Fruit fly (Drosophila melanogaster) whole organism, wandering third instar larva: ENCODE measurements around the gene CG11550.
A peak's percentile ranks its signal among the peaks of the same experiment; 100 is the strongest.

ENCODE experiments used
- Abd-B ChIP-seq: fragments of >200 bp; optimal IDR thresholded peaks from 2 replicates; lab custom pipeline; 2017; ENCODE audit warnings: missing biosample characterization, missing genetic modification characterization
- CG32264 ChIP-seq: fragments of 200-800 bp; sonication (Bioruptor generic); optimal IDR thresholded peaks from 2 replicates; lab custom pipeline; 2016; ENCODE audit warnings: missing biosample characterization, missing genetic modification characterization
- CG9705 ChIP-seq: fragments of 200-800 bp; sonication (Bioruptor generic); optimal IDR thresholded peaks from 2 replicates; lab custom pipeline; 2018; ENCODE audit warnings: missing biosample characterization, mild to moderate bottlenecking, missing genetic modification characterization
- CrebA ChIP-seq: fragments of 200-800 bp; sonication (Bioruptor generic); optimal IDR thresholded peaks from 2 replicates; lab custom pipeline; 2016; ENCODE audit warnings: missing biosample characterization, mild to moderate bottlenecking, missing genetic modification characterization, borderline replicate concordance
- Dfd ChIP-seq: fragments of >200 bp; optimal IDR thresholded peaks from 2 replicates; lab custom pipeline; 2017; ENCODE audit warnings: missing biosample characterization, missing genetic modification characterization
- Dif ChIP-seq: fragments of 200-275, 200-300 bp; sonication (Bioruptor generic); optimal IDR thresholded peaks from 2 replicates; lab custom pipeline; 2018; ENCODE audit warnings: missing biosample characterization, missing genetic modification characterization; ENCODE audit not compliant: partially characterized antibody
- GATAd ChIP-seq: sonication (Bioruptor generic); optimal IDR thresholded peaks from 2 replicates; lab custom pipeline; 2016; ENCODE audit warnings: missing biosample characterization, missing genetic modification characterization
- HLH106 ChIP-seq: fragments of 200-800 bp; optimal IDR thresholded peaks from 3 replicates; lab custom pipeline; 2019; ENCODE audit warnings: missing biosample characterization, mild to moderate bottlenecking, missing genetic modification characterization, moderate library complexity
- Hnf4 ChIP-seq: fragments of 200-800 bp; sonication (Bioruptor generic); optimal IDR thresholded peaks from 2 replicates; lab custom pipeline; 2016; ENCODE audit warnings: missing biosample characterization, mild to moderate bottlenecking, missing genetic modification characterization
- Hr78 ChIP-seq: fragments of >200 bp; optimal IDR thresholded peaks from 2 replicates; lab custom pipeline; 2017; ENCODE audit warnings: missing biosample characterization, missing genetic modification characterization
- Hr83 ChIP-seq: fragments of 200-300 bp; sonication (Bioruptor generic); optimal IDR thresholded peaks from 2 replicates; lab custom pipeline; 2016; ENCODE audit warnings: missing biosample characterization, mild to moderate bottlenecking, missing genetic modification characterization, moderate library complexity; ENCODE audit not compliant: poor library complexity, severe bottlenecking
- Jra ChIP-seq: sonication (Bioruptor generic); optimal IDR thresholded peaks from 2 replicates; lab custom pipeline; 2016; ENCODE audit warnings: missing biosample characterization, missing genetic modification characterization
- Mio ChIP-seq: sonication (Bioruptor generic); optimal IDR thresholded peaks from 2 replicates; lab custom pipeline; 2016; ENCODE audit warnings: missing biosample characterization, missing genetic modification characterization
- Myc ChIP-seq: fragments of >200 bp; optimal IDR thresholded peaks from 2 replicates; lab custom pipeline; 2017
- N ChIP-seq: fragments of >200 bp; optimal IDR thresholded peaks from 2 replicates; lab custom pipeline; 2018; ENCODE audit warnings: missing biosample characterization, missing external identifiers, missing genetic modification characterization
- OdsH ChIP-seq: fragments of 200-800 bp; sonication (Bioruptor generic); optimal IDR thresholded peaks from 2 replicates; lab custom pipeline; 2016; ENCODE audit warnings: missing biosample characterization, mild to moderate bottlenecking, missing genetic modification characterization
- Rel ChIP-seq, 2 experiments: fragments of 200-800 bp; sonication (Bioruptor generic) in 1 of 2; optimal IDR thresholded peaks; 2 replicates in 1 of 2; 3 replicates in 1 of 2; lab custom pipeline; 2016 to 2019; ENCODE audit warnings: mild to moderate bottlenecking in 2 of 2, missing biosample characterization in 2 of 2, missing genetic modification characterization in 2 of 2, moderate library complexity in 1 of 2
- Sp1 ChIP-seq: fragments of 200-800 bp; sonication (Bioruptor generic); optimal IDR thresholded peaks from 3 replicates; lab custom pipeline; 2019; ENCODE audit warnings: missing biosample characterization, mild to moderate bottlenecking, missing genetic modification characterization, moderate library complexity
- Vsx2 ChIP-seq: fragments of 200-300, 225-300 bp; sonication (Bioruptor generic); optimal IDR thresholded peaks from 2 replicates; lab custom pipeline; 2018; ENCODE audit warnings: missing biosample characterization, missing genetic modification characterization; ENCODE audit not compliant: partially characterized antibody
- br ChIP-seq: fragments of 200-800 bp; sonication (Bioruptor generic); optimal IDR thresholded peaks from 2 replicates; lab custom pipeline; 2016; ENCODE audit warnings: missing biosample characterization, missing genetic modification characterization
- brk ChIP-seq: fragments of 200-800 bp; sonication (Bioruptor generic); optimal IDR thresholded peaks from 2 replicates; lab custom pipeline; 2016; ENCODE audit warnings: missing biosample characterization, mild to moderate bottlenecking, missing genetic modification characterization
- dl ChIP-seq, 2 experiments: fragments of 175-275, 200-275 bp in 1 of 2; fragments of 200-275 bp in 1 of 2; sonication (Bioruptor generic); optimal IDR thresholded peaks; lab custom pipeline; 2018; ENCODE audit warnings: mild to moderate bottlenecking in 2 of 2, missing biosample characterization in 2 of 2, missing genetic modification characterization in 2 of 2, moderate library complexity in 2 of 2; ENCODE audit not compliant: partially characterized antibody in 2 of 2, insufficient read depth in 1 of 2
- dmrt93B ChIP-seq: fragments of 200-800 bp; sonication (Bioruptor generic); optimal IDR thresholded peaks from 2 replicates; lab custom pipeline; 2018; ENCODE audit warnings: missing biosample characterization, mild to moderate bottlenecking, missing genetic modification characterization
- dsf ChIP-seq: sonication (Bioruptor generic); optimal IDR thresholded peaks from 2 replicates; lab custom pipeline; 2016; ENCODE audit warnings: missing biosample characterization, missing genetic modification characterization, borderline replicate concordance
- ey ChIP-seq: fragments of 200-800 bp; sonication (Bioruptor generic); optimal IDR thresholded peaks from 2 replicates; lab custom pipeline; 2016; ENCODE audit warnings: missing biosample characterization, missing genetic modification characterization
- foxo ChIP-seq, 2 experiments: fragments of 200-800 bp; sonication (Bioruptor generic); optimal IDR thresholded peaks; 2 replicates in 1 of 2; 3 replicates in 1 of 2; lab custom pipeline; 2016 to 2017; ENCODE audit warnings: missing biosample characterization in 2 of 2, missing genetic modification characterization in 2 of 2
- fru ChIP-seq: fragments of 200-800 bp; sonication (Bioruptor generic); optimal IDR thresholded peaks from 3 replicates; lab custom pipeline; 2016; ENCODE audit warnings: missing biosample characterization, mild to moderate bottlenecking, missing genetic modification characterization
- h ChIP-seq: fragments of 200-800 bp; sonication (Bioruptor generic); optimal IDR thresholded peaks from 3 replicates; lab custom pipeline; 2016; ENCODE audit warnings: missing biosample characterization, mild to moderate bottlenecking, missing genetic modification characterization
- jim ChIP-seq: fragments of 175-275, 200-325 bp; sonication (Bioruptor generic); optimal IDR thresholded peaks from 2 replicates; lab custom pipeline; 2016; ENCODE audit warnings: missing biosample characterization, mild to moderate bottlenecking, missing genetic modification characterization
- lola ChIP-seq: fragments of >200 bp; optimal IDR thresholded peaks from 2 replicates; lab custom pipeline; 2017; ENCODE audit warnings: missing biosample characterization, missing genetic modification characterization
- pan ChIP-seq: fragments of >200 bp; optimal IDR thresholded peaks from 2 replicates; lab custom pipeline; 2017
- psq ChIP-seq: fragments of 200-800 bp; sonication (Bioruptor generic); optimal IDR thresholded peaks from 3 replicates; lab custom pipeline; 2017; ENCODE audit warnings: missing biosample characterization, mild to moderate bottlenecking, missing genetic modification characterization, moderate library complexity
- rgr ChIP-seq: fragments of 200-800 bp; sonication (Bioruptor generic); optimal IDR thresholded peaks from 3 replicates; lab custom pipeline; 2016; ENCODE audit warnings: missing biosample characterization, mild to moderate bottlenecking, missing genetic modification characterization
- sage ChIP-seq: fragments of 200-800 bp; sonication (Bioruptor generic); optimal IDR thresholded peaks from 2 replicates; lab custom pipeline; 2016; ENCODE audit warnings: missing biosample characterization, mild to moderate bottlenecking, missing genetic modification characterization
- sv ChIP-seq: fragments of 200-800 bp; sonication (Bioruptor generic); optimal IDR thresholded peaks from 3 replicates; lab custom pipeline; 2016; ENCODE audit warnings: missing biosample characterization, missing genetic modification characterization
- tai ChIP-seq: sonication (Bioruptor generic); optimal IDR thresholded peaks from 2 replicates; lab custom pipeline; 2016; ENCODE audit warnings: missing biosample characterization, missing genetic modification characterization
- usp ChIP-seq: fragments of >200 bp; optimal IDR thresholded peaks from 2 replicates; lab custom pipeline; 2017; ENCODE audit warnings: missing biosample characterization, missing genetic modification characterization
- woc ChIP-seq: sonication (Bioruptor generic); optimal IDR thresholded peaks from 2 replicates; lab custom pipeline; 2016; ENCODE audit warnings: missing biosample characterization, mild to moderate bottlenecking, missing genetic modification characterization

The CG11550 gene

dm6 chr3R:31700212-31700611 is 20.5 kb upstream of the CG11550 start:
- no peak for TF ChIP-seq Vsx2
- TF ChIP-seq dsf = no peak
- TF ChIP-seq Myc (lab: Kevin White, UChicago) = no peak
- TF ChIP-seq rgr (GFP tag; lab: Kevin White, UChicago) = peak; percentile 5
- peak; percentile 9 for TF ChIP-seq ey
- no peak for TF ChIP-seq HLH106 (tag; lab: Kevin White, UChicago)
- no peak for TF ChIP-seq OdsH
- TF ChIP-seq fru (GFP tag; lab: Kevin White, UChicago) = peak; percentile 13
- no peak for TF ChIP-seq Abd-B (GFP tag; lab: Kevin White, UChicago)

DNA sequence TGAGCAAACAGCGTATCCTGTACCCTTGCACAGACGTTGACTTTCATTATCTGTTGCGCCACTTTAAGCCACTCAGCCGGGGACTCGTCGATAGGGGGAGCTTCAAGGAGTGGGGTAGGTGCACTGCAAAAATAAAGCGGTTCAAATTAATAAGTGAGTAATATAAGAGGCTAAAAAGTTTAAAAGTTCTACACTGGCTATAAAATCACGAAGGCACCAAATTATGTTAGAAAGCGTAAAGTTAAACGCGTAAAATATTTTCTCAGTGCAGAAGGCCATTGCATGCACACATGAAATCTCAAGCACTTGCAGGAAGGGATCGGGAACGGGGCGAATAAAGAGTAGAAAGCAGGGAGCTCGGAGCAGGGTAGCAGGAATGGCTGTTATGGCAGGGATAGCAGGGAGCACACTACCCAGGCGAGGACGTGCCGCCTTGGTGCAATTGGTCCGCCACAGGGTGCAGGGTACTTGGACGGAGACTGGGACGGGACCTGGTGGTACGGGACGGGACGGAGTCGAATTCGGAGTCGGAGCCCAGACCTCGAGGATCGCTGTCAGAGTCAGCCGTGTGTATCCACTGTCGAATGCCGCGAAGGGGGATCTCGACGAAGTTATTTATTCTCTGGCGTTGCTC is 18.6 kb upstream of the CG11550 start:
- TF ChIP-seq tai (no peak), rgr (GFP tag; lab: Kevin White, UChicago) (peak; percentile 95), sv (no peak), HLH106 (tag; lab: Kevin White, UChicago) (peak; percentile 96), lola (GFP tag; lab: Kevin White, UChicago) (no peak), woc (GFP tag; lab: Kevin White, UChicago) (peak; percentile 99), CG9705 (GFP tag; lab: Kevin White, UChicago) (peak; percentile 93), Sp1 (GFP tag; lab: Kevin White, UChicago) (peak; percentile 96), brk (GFP tag; lab: Kevin White, UChicago) (peak; percentile 76), Rel (GFP tag; optimal IDR thresholded peaks at IDR 0.05; lab: Kevin White, UChicago) (peak; percentile 75), Rel (tag; optimal IDR thresholded peaks at IDR 0.05; lab: Kevin White, UChicago) (peak; percentile 79), Hnf4 (GFP tag; lab: Kevin White, UChicago) (peak; percentile 95), Jra (GFP tag; lab: Kevin White, UChicago) (peak; percentile 89), OdsH (peak; percentile 96), dmrt93B (peak; percentile 91), N (GFP tag; lab: Kevin White, UChicago) (no peak), ey (peak; percentile 96), h (GFP tag; lab: Kevin White, UChicago) (peak; percentile 97), Dfd (GFP tag; lab: Kevin White, UChicago) (no peak), Hr83 (GFP tag; lab: Kevin White, UChicago) (peak; percentile 34), Mio (peak; percentile 62), psq (GFP tag; lab: Kevin White, UChicago) (peak; percentile 92), br (GFP tag; lab: Kevin White, UChicago) (peak; percentile 95), dl (GFP tag; optimal IDR thresholded peaks at IDR 0.05; lab: Kevin White, UChicago; ENCODE audit: insufficient read depth in 1 of 2, partially characterized antibody in 2 of 2) (no peak), CrebA (GFP tag; lab: Kevin White, UChicago) (peak; percentile 87), Myc (lab: Kevin White, UChicago) (no peak), dsf (peak; percentile 51), Hr78 (no peak), pan (lab: Kevin White, UChicago) (no peak), jim (no peak), sage (peak; percentile 91), usp (no peak), CG32264 (peak; percentile 90), fru (GFP tag; lab: Kevin White, UChicago) (peak; percentile 98), Dif (peak; percentile 45), foxo (GFP tag; optimal IDR thresholded peaks at IDR 0.05; lab: Kevin White, UChicago) (peak; percentile 82 to 96), Vsx2 (no peak), Abd-B (GFP tag; lab: Kevin White, UChicago) (no peak), GATAd (GFP tag; lab: Kevin White, UChicago) (peak; percentile 66)

- TF ChIP-seq Hr78 (no peak), Mio (no peak), Hr83 (GFP tag; lab: Kevin White, UChicago) (no peak), Vsx2 (no peak), dl (GFP tag; optimal IDR thresholded peaks at IDR 0.05; lab: Kevin White, UChicago; ENCODE audit: insufficient read depth in 1 of 2, partially characterized antibody in 2 of 2) (no peak), br (GFP tag; lab: Kevin White, UChicago) (no peak), HLH106 (tag; lab: Kevin White, UChicago) (no peak), fru (GFP tag; lab: Kevin White, UChicago) (no peak)
- TF ChIP-seq, all 38 proteins: peak for 0
Measured at dm6 chr3R:31697606-31698005, 17.9 kb upstream of the CG11550 start.
